Worm (Caenorhabditis elegans): Measurements from ENCODE around the gene T26A5.6.

- TF ChIP-seq nhr-237 (tag; optimal IDR thresholded peaks at IDR 0.05) (no peak), nhr-28 (tag; optimal IDR thresholded peaks at IDR 0.05) (no peak), nhr-2 (tag; optimal IDR thresholded peaks at IDR 0.05) (no peak), lsy-2 (tag; optimal IDR thresholded peaks at IDR 0.05) (no peak), snpc-4 (tag; optimal IDR thresholded peaks at IDR 0.05) (no peak), nhr-76 (tag; optimal IDR thresholded peaks at IDR 0.05) (no peak), unc-62 (GFP tag; optimal IDR thresholded peaks at IDR 0.05) (no peak), unc-120 (tag; optimal IDR thresholded peaks at IDR 0.05; ENCODE audit: poor library complexity, severe bottlenecking) (no peak), ceh-39 (tag; optimal IDR thresholded peaks at IDR 0.05) (no peak)
Measured at ce11 chrIII:6499102-6499501, 48.6 kb upstream of the T26A5.6 start.

Measured in whole organism, mixed stage, embryonic.